Fruit fly (Drosophila melanogaster) whole organism, prepupa: ENCODE data around the gene CG33120.

ENCODE experiments used
- CG32006 ChIP-seq: fragments of 200-800 bp; sonication (Bioruptor generic); optimal IDR thresholded peaks from 3 replicates; lab custom pipeline; 2017; ENCODE audit warnings: missing biosample characterization, mild to moderate bottlenecking, missing genetic modification characterization
- CG6808 ChIP-seq: fragments of 200-800 bp; sonication (Bioruptor generic); optimal IDR thresholded peaks from 3 replicates; lab custom pipeline; 2017; ENCODE audit warnings: missing biosample characterization, missing genetic modification characterization, mild to moderate bottlenecking, moderate library complexity, missing genetic modification reagents
- CG8319 ChIP-seq: fragments of 200-800 bp; sonication (Bioruptor generic); optimal IDR thresholded peaks from 3 replicates; lab custom pipeline; 2016; ENCODE audit warnings: missing biosample characterization, missing genetic modification characterization
- Gug ChIP-seq: fragments of 200-800 bp; sonication (Bioruptor generic); IDR thresholded peaks from 2 replicates; pipeline ENCODE4 v1.3.6; 2022; ENCODE audit warnings: missing biosample characterization, missing genetic modification characterization
- net ChIP-seq: fragments of 200-800 bp; sonication (Bioruptor generic); optimal IDR thresholded peaks from 3 replicates; lab custom pipeline; 2016; ENCODE audit warnings: missing biosample characterization, missing genetic modification characterization
- salr ChIP-seq, 2 experiments: fragments of 200-800 bp; sonication (Bioruptor generic); optimal IDR thresholded peaks; 3 replicates each; lab custom pipeline; 2016 to 2018; ENCODE audit warnings: missing biosample characterization in 2 of 2, missing genetic modification characterization in 2 of 2, mild to moderate bottlenecking in 1 of 2

DNA sequence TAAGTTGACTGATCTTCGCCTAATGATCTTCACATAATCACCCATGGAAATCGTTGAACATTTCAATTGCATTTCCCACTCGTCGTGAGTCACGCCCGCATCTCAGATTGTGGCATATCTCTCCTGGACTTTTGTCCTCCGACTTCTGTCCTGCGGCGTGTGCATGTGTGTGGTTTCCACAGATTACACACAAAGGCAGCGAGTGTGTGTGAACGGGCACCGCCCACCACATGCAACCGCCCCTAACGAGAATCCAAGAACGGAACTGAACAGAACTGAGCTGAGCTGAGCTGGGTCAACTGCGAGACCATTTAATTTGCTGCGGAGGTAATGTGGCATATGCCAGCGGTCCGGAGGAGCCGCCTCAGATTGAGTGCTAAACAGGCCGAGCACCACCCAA lies 42.7 kb downstream of the CG33120 start:
- TF ChIP-seq net (GFP tag; lab: Kevin White, UChicago) (no peak), CG6808 (no peak), salr (GFP tag; optimal IDR thresholded peaks at IDR 0.05; lab: Kevin White, UChicago) (no peak), CG8319 (GFP tag; lab: Kevin White, UChicago) (no peak), Gug (GFP tag; lab: Robert Waterston, UW) (no peak), CG32006 (GFP tag; lab: Kevin White, UChicago) (no peak)
